Worm (Caenorhabditis elegans) whole organism, L2 larva: ENCODE measurements around the gene clec-238.

Experiments
- R02D3.7 ChIP-seq: fragments of 150-350 bp; optimal IDR thresholded peaks from 2 replicates; lab custom pipeline; 2014; ENCODE audit warnings: missing biosample characterization, missing genetic modification characterization
- Y55F3AM.14 ChIP-seq: fragments of 200-800 bp; sonication (Bioruptor generic); optimal IDR thresholded peaks from 2 replicates; lab custom pipeline; 2018; ENCODE audit warnings: mild to moderate bottlenecking, missing genetic modification characterization, missing compliant biosample characterization
- ZK546.5 ChIP-seq: sonication (generic microtip); optimal IDR thresholded peaks from 2 replicates; lab custom pipeline; 2017; ENCODE audit warnings: missing biosample characterization, missing genetic modification characterization
- alr-1 ChIP-seq: fragments of 150-350 bp; optimal IDR thresholded peaks from 2 replicates; lab custom pipeline; 2014; ENCODE audit warnings: missing biosample characterization, missing genetic modification characterization
- aly-2 ChIP-seq: fragments of 150-350 bp; optimal IDR thresholded peaks from 2 replicates; lab custom pipeline; 2014; ENCODE audit warnings: missing biosample characterization, missing genetic modification characterization
- ama-1 ChIP-seq: fragments of 150-350 bp; optimal IDR thresholded peaks from 2 replicates; lab custom pipeline; 2018; ENCODE audit warnings: inconsistent platforms
- blmp-1 ChIP-seq: sonication (generic microtip); optimal IDR thresholded peaks from 2 replicates; lab custom pipeline; 2017; ENCODE audit warnings: missing genetic modification characterization, mild to moderate bottlenecking, missing compliant biosample characterization, antibody characterized with exemption, moderate library complexity; ENCODE audit not compliant: insufficient read depth
- ceh-16 ChIP-seq: fragments of 150-350 bp; optimal IDR thresholded peaks from 2 replicates; lab custom pipeline; 2014; ENCODE audit warnings: missing biosample characterization, missing genetic modification characterization
- ceh-82 ChIP-seq: fragments of 150-350 bp; optimal IDR thresholded peaks from 2 replicates; lab custom pipeline; 2014; ENCODE audit warnings: missing biosample characterization, missing genetic modification characterization
- crh-2 ChIP-seq: sonication (generic microtip); optimal IDR thresholded peaks from 2 replicates; lab custom pipeline; 2017; ENCODE audit warnings: missing biosample characterization, missing genetic modification characterization
- dmd-4 ChIP-seq: sonication (generic microtip); optimal IDR thresholded peaks from 2 replicates; lab custom pipeline; 2017; ENCODE audit warnings: missing biosample characterization, missing genetic modification characterization
- elt-1 ChIP-seq: fragments of 150-350 bp; optimal IDR thresholded peaks from 2 replicates; lab custom pipeline; 2014; ENCODE audit warnings: missing biosample characterization, missing genetic modification characterization
- elt-3 ChIP-seq: sonication (generic microtip); optimal IDR thresholded peaks from 2 replicates; lab custom pipeline; 2017; ENCODE audit warnings: missing biosample characterization, missing genetic modification characterization
- fos-1 ChIP-seq: fragments of 150-350 bp; optimal IDR thresholded peaks from 2 replicates; lab custom pipeline; 2014; ENCODE audit warnings: missing biosample characterization, missing genetic modification characterization
- gmeb-1 ChIP-seq: fragments of 150-350 bp; optimal IDR thresholded peaks from 2 replicates; lab custom pipeline; 2014; ENCODE audit warnings: missing biosample characterization, missing genetic modification characterization
- lin-11 ChIP-seq: fragments of 150-350 bp; sonication (generic microtip); optimal IDR thresholded peaks from 2 replicates; lab custom pipeline; 2014; ENCODE audit warnings: missing biosample characterization, missing genetic modification characterization, inconsistent platforms, mixed read lengths
- lin-13 ChIP-seq: fragments of 150-350 bp; optimal IDR thresholded peaks from 2 replicates; lab custom pipeline; 2014; ENCODE audit warnings: missing biosample characterization, missing genetic modification reagents, missing genetic modification characterization
- lsy-2 ChIP-seq, 2 experiments: fragments of 150-350 bp in 1 of 2; sonication (generic microtip) in 1 of 2; optimal IDR thresholded peaks; 2 replicates each; lab custom pipeline; 2014 to 2017; ENCODE audit warnings: missing biosample characterization in 2 of 2, missing genetic modification characterization in 2 of 2
- mab-5 ChIP-seq: fragments of 150-350 bp; optimal IDR thresholded peaks from 2 replicates; lab custom pipeline; 2014; ENCODE audit warnings: missing biosample characterization, missing genetic modification characterization
- mbf-1 ChIP-seq: sonication (generic microtip); optimal IDR thresholded peaks from 2 replicates; lab custom pipeline; 2017; ENCODE audit warnings: missing biosample characterization, missing genetic modification characterization
- mdl-1 ChIP-seq, 2 experiments: fragments of 150-350 bp in 1 of 2; sonication (generic microtip) in 1 of 2; optimal IDR thresholded peaks; 2 replicates each; lab custom pipeline; 2017; ENCODE audit warnings: missing biosample characterization in 2 of 2, missing genetic modification characterization in 2 of 2
- nhr-10 ChIP-seq: sonication (generic microtip); optimal IDR thresholded peaks from 2 replicates; lab custom pipeline; 2017; ENCODE audit warnings: missing biosample characterization, missing genetic modification characterization
- nhr-11 ChIP-seq: fragments of 150-350 bp; optimal IDR thresholded peaks from 2 replicates; lab custom pipeline; 2014; ENCODE audit warnings: missing biosample characterization, missing genetic modification characterization
- nhr-12 ChIP-seq: fragments of 150-350 bp; optimal IDR thresholded peaks from 2 replicates; lab custom pipeline; 2014; ENCODE audit warnings: missing biosample characterization, missing genetic modification characterization
- nhr-129 ChIP-seq: fragments of 150-350 bp; optimal IDR thresholded peaks from 2 replicates; lab custom pipeline; 2014; ENCODE audit warnings: missing biosample characterization, missing genetic modification characterization
- nhr-23 ChIP-seq: fragments of 150-350 bp; optimal IDR thresholded peaks from 2 replicates; lab custom pipeline; 2014; ENCODE audit warnings: missing biosample characterization, missing genetic modification reagents, missing genetic modification characterization
- nhr-237 ChIP-seq: fragments of 150-350 bp; optimal IDR thresholded peaks from 2 replicates; lab custom pipeline; 2014; ENCODE audit warnings: missing biosample characterization, missing genetic modification characterization
- nhr-25 ChIP-seq: fragments of 150-350 bp; sonication (generic microtip); optimal IDR thresholded peaks from 3 replicates; lab custom pipeline; 2014; ENCODE audit warnings: missing biosample characterization, missing genetic modification characterization
- nhr-6 ChIP-seq: fragments of 150-350 bp; optimal IDR thresholded peaks from 2 replicates; lab custom pipeline; 2014; ENCODE audit warnings: missing biosample characterization, missing genetic modification characterization
- nhr-77 ChIP-seq: fragments of 150-350 bp; optimal IDR thresholded peaks from 2 replicates; lab custom pipeline; 2014; ENCODE audit warnings: missing biosample characterization, missing genetic modification characterization
- peb-1 ChIP-seq: fragments of 150-350 bp; optimal IDR thresholded peaks from 2 replicates; lab custom pipeline; 2014; ENCODE audit warnings: missing biosample characterization, missing genetic modification characterization
- sem-4 ChIP-seq: fragments of 150-350 bp; optimal IDR thresholded peaks from 2 replicates; lab custom pipeline; 2014; ENCODE audit warnings: missing biosample characterization, missing genetic modification reagents, missing genetic modification characterization
- skn-1 ChIP-seq: sonication (generic microtip); optimal IDR thresholded peaks from 2 replicates; lab custom pipeline; 2017; ENCODE audit warnings: missing biosample characterization, missing genetic modification characterization
- sma-3 ChIP-seq: sonication (generic microtip); optimal IDR thresholded peaks from 2 replicates; lab custom pipeline; 2016; ENCODE audit warnings: missing genetic modification reagents, missing genetic modification characterization, missing compliant biosample characterization
- sma-9 ChIP-seq, 2 experiments: fragments of 150-350 bp in 1 of 2; sonication (generic microtip) in 1 of 2; optimal IDR thresholded peaks; 2 replicates each; lab custom pipeline; 2014 to 2016; ENCODE audit warnings: missing genetic modification characterization in 2 of 2, mild to moderate bottlenecking in 1 of 2, missing biosample characterization in 1 of 2, missing compliant biosample characterization in 1 of 2, missing genetic modification reagents in 1 of 2, moderate library complexity in 1 of 2
- snpc-4 ChIP-seq: fragments of 150-350 bp; optimal IDR thresholded peaks from 2 replicates; lab custom pipeline; 2014; ENCODE audit warnings: missing biosample characterization, missing genetic modification characterization
- unc-55 ChIP-seq: fragments of 150-350 bp; sonication (generic microtip); optimal IDR thresholded peaks from 3 replicates; lab custom pipeline; 2014; ENCODE audit warnings: missing biosample characterization, missing genetic modification reagents, missing genetic modification characterization
- unc-62 ChIP-seq: fragments of 150-350 bp; optimal IDR thresholded peaks from 2 replicates; lab custom pipeline; 2014; ENCODE audit warnings: missing biosample characterization, missing genetic modification reagents, missing genetic modification characterization
- zag-1 ChIP-seq: fragments of 150-350 bp; optimal IDR thresholded peaks from 2 replicates; lab custom pipeline; 2014; ENCODE audit warnings: missing biosample characterization, missing genetic modification characterization
- ztf-1 ChIP-seq: fragments of 200-800 bp; sonication (Bioruptor generic); conservative IDR thresholded peaks from 2 replicates; pipeline ENCODE4 v1.3.6; 2022; ENCODE audit warnings: missing genetic modification characterization, missing compliant biosample characterization
- ztf-11 ChIP-seq: sonication (generic microtip); optimal IDR thresholded peaks from 2 replicates; lab custom pipeline; 2017; ENCODE audit warnings: missing biosample characterization, missing genetic modification characterization
- ztf-4 ChIP-seq: fragments of 150-350 bp; optimal IDR thresholded peaks from 2 replicates; lab custom pipeline; 2014; ENCODE audit warnings: missing biosample characterization, missing genetic modification characterization

clec-238 gene

DNA sequence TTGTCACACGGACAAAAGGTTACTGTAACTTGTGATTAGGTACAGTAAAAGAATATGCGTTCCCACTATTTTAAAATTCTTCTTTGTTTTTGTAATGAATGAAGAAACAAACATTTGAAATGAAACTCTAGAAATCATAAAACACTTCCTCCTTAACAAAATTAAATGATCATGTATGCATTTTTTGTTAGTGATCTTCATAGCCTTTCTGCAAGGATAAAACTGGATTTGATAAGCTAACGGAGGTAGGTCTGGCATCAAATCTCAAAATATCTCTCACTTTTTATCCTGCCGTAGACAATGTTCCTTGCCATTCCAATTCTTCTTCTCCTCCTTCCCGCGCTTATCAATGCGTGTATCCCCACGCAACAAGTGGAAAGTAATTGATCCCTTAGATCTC lies at the start of gene clec-238:
clec-238 (plus strand) TSS at position 301 of the 400 bp plus-strand sequence.
- TF ChIP-seq ceh-82 (no peak), Y55F3AM.14 (GFP tag; lab: Kevin White, UChicago) (no peak), nhr-77 (no peak), nhr-12 (tag; lab: Kevin White, UChicago) (no peak), unc-55 (GFP tag; lab: Kevin White, UChicago) (no peak), nhr-23 (no peak), skn-1 (no peak), nhr-11 (tag; lab: Kevin White, UChicago) (no peak), zag-1 (tag; lab: Kevin White, UChicago) (no peak), elt-1 (tag; lab: Kevin White, UChicago) (no peak), sma-3 (GFP tag; lab: Kevin White, UChicago) (no peak), ZK546.5 (tag; lab: Kevin White, UChicago) (no peak), elt-3 (tag; lab: Kevin White, UChicago) (no peak), ceh-16 (no peak)

DNA sequence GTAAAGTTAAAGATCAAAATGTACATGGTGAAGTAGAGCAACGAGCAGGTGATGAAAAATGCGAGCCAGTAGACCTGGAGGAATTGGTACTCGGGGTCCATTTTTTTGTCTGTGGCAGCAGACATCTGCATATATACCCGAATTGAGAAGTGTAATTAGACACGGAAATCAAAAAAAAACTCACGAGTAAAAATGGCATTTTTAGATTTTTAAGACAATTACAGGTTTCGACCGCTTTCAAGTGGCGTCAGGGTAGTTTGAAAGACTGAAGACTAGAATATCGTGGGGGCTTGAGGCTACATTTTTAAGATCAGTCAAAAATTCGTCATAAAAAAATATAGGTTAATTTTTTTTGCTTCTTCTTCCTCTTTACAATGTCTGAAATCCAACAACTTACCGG lies 48.9 kb upstream of the clec-238 start, which contains the start of gene srd-68:
srd-68 (minus strand) TSS at position 101 of the 400 bp plus-strand sequence.
- TF ChIP-seq ztf-4 (no peak), mbf-1 (tag; lab: Kevin White, UChicago) (no peak), lin-11 (tag; lab: Kevin White, UChicago) (no peak), nhr-237 (no peak), crh-2 (tag; lab: Kevin White, UChicago) (no peak), sem-4 (no peak), nhr-77 (no peak), lsy-2 (tag; optimal IDR thresholded peaks at IDR 0.05; lab: Kevin White, UChicago) (no peak), mab-5 (tag; lab: Kevin White, UChicago) (no peak), nhr-10 (tag; lab: Kevin White, UChicago) (no peak), snpc-4 (tag; lab: Kevin White, UChicago) (no peak), blmp-1 (tag; lab: Kevin White, UChicago) (no peak), sma-3 (GFP tag; lab: Kevin White, UChicago) (no peak), skn-1 (no peak), nhr-23 (no peak)

DNA sequence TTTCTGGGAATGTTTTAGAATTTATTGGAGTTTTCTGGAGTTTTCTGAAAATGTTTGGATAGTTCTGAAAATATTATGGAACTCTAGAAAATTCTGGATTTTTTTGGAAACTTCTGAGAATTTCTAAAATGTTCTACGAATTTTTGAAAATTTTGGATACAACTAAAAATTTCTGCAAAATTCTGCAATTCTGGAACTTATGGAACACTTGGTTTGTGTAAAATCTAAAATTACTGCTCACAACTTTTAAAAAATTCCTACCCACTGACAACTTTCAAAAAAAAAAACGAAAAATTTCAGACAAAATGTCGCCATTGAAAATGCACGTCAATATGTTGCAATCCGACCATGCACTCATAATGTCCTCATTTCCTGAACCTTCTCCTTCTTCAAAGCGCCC lies 47.0 kb upstream of the clec-238 start, which contains the start of gene nhr-262:
nhr-262 (plus strand) TSS at position 301 of the 400 bp plus-strand sequence.
- TF ChIP-seq nhr-11 (tag; lab: Kevin White, UChicago) (no peak), blmp-1 (tag; lab: Kevin White, UChicago) (no peak), ZK546.5 (tag; lab: Kevin White, UChicago) (no peak), alr-1 (tag; lab: Kevin White, UChicago) (no peak), Y55F3AM.14 (GFP tag; lab: Kevin White, UChicago) (no peak), dmd-4 (tag; lab: Kevin White, UChicago) (no peak), nhr-77 (no peak), elt-1 (tag; lab: Kevin White, UChicago) (no peak), mdl-1 (tag; optimal IDR thresholded peaks at IDR 0.05; lab: Kevin White, UChicago) (no peak), sma-3 (GFP tag; lab: Kevin White, UChicago) (no peak), ceh-82 (no peak), sma-9 (GFP tag; optimal IDR thresholded peaks at IDR 0.05; lab: Kevin White, UChicago) (no peak), sma-9 (tag; optimal IDR thresholded peaks at IDR 0.05; lab: Kevin White, UChicago) (no peak), mbf-1 (tag; lab: Kevin White, UChicago) (no peak)
- TF ChIP-seq, all 48 proteins: peak for 0

DNA sequence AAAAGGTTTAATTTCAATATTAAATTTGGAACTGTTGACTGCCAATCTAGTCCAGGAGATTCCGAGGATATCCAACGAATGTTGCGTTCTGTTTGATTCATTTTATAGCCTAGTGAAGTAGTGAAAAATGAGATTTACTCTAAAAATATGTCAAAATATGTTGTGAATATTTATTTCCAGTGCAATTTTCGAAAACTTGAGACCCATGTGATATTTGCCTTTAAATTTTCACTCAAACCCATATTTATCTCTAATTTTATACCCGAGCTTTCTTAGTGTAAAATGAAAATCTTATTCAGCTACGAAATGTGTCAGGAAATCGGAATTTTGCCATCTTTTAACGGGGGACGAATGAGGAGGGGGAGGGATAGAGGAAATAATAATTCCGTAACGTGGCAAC lies 41.7 kb upstream of the clec-238 start, which contains the start of gene F09C6.16:
F09C6.16 (minus strand) TSS at position 101 of the 400 bp plus-strand sequence.
- TF ChIP-seq ama-1 (lab: Kevin White, UChicago) (no peak), ztf-1 (GFP tag; lab: Robert Waterston, UW) (no peak), zag-1 (tag; lab: Kevin White, UChicago) (no peak), peb-1 (no peak), aly-2 (no peak)

DNA sequence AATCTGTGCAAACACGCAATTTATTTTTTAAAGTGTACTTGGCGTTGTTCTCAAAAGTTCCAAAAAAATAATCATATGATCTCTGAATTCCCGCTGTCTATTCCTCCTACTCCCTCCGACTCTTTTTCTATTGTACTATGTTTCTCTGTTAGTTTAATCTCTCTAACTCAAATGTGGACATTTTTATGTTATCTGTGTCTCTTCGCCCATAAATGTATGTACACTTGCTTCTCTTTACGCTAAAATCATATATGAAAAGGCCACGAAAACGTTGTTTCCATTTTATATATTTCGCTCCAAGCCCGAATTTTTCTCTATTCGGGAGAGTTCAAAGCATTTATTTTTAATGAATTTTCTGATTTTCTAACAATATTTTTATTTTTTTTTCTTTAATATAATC lies 40.7 kb upstream of the clec-238 start:
- TF ChIP-seq nhr-129 (tag; lab: Kevin White, UChicago) (peak; percentile 6), ztf-4 (no peak), nhr-23 (no peak), nhr-77 (no peak), lsy-2 (tag; optimal IDR thresholded peaks at IDR 0.05; lab: Kevin White, UChicago) (no peak), gmeb-1 (tag; lab: Kevin White, UChicago) (no peak), unc-55 (GFP tag; lab: Kevin White, UChicago) (peak; percentile 18), zag-1 (tag; lab: Kevin White, UChicago) (no peak), ztf-11 (tag; lab: Kevin White, UChicago) (no peak), fos-1 (tag; lab: Kevin White, UChicago) (no peak), ceh-82 (no peak), crh-2 (tag; lab: Kevin White, UChicago) (no peak), mab-5 (tag; lab: Kevin White, UChicago) (no peak), R02D3.7 (tag; lab: Kevin White, UChicago) (no peak), nhr-25 (tag; lab: Kevin White, UChicago) (no peak), snpc-4 (tag; lab: Kevin White, UChicago) (no peak), dmd-4 (tag; lab: Kevin White, UChicago) (no peak), nhr-11 (tag; lab: Kevin White, UChicago) (no peak), unc-62 (GFP tag; lab: Kevin White, UChicago) (no peak), nhr-6 (no peak), elt-3 (tag; lab: Kevin White, UChicago) (no peak), sma-9 (GFP tag; optimal IDR thresholded peaks at IDR 0.05; lab: Kevin White, UChicago) (peak; percentile 7), sma-9 (tag; optimal IDR thresholded peaks at IDR 0.05; lab: Kevin White, UChicago) (no peak), ztf-1 (GFP tag; lab: Robert Waterston, UW) (no peak), lin-13 (GFP tag; lab: Kevin White, UChicago) (no peak)
- TF ChIP-seq, all 48 proteins: peak for 3
